Worm (Caenorhabditis elegans): ENCODE data around the gene hyl-2.

The hyl-2 gene

DNA sequence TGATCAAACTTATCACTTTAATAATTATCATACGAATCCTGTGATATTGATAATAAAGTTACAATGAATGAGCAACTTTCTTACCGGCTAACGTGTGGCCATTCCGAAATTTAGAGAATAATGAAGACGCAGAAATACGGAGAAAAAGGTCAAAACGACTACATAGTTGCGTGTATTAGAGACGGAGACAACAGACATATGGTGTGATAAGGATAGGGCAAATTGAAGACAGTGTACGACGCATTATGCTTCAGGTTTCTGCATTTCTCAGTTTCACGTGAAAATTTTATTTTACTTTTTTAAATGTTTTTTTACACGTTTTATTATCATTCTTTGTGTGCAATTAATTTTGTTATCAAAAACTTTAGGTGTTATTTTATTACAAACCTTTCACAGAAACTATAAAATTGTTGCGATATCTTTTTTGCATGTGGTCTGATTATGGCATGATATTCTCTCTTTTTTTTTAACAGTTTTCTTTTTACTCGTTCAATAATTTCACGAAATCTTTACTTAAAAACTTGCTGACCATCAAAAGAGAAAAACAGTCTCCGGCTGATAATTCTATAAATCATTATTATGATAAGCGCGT, 26.0 kb downstream of the hyl-2 start, which contains the start of gene tmem-135:
TSS of gene tmem-135 (plus strand) at position 542 of the 592 bp plus-strand sequence.
- TF ChIP-seq ham-2 (GFP tag; optimal IDR thresholded peaks at IDR 0.05) = no peak
- no peak for TF ChIP-seq unc-120 (tag; optimal IDR thresholded peaks at IDR 0.05; ENCODE audit: poor library complexity, severe bottlenecking)
- TF ChIP-seq M03D4.4 (tag; optimal IDR thresholded peaks at IDR 0.05) = no peak
- TF ChIP-seq pha-4 (tag; optimal IDR thresholded peaks at IDR 0.05) = no peak
- TF ChIP-seq bed-3 (GFP tag; optimal IDR thresholded peaks at IDR 0.05) = no peak
- no peak for TF ChIP-seq zip-8 (tag; optimal IDR thresholded peaks at IDR 0.05)
- no peak for TF ChIP-seq lsy-2 (tag; optimal IDR thresholded peaks at IDR 0.05)
- TF ChIP-seq mab-5 (tag; optimal IDR thresholded peaks at IDR 0.05) = no peak
- TF ChIP-seq lin-32 (GFP tag; optimal IDR thresholded peaks at IDR 0.05) = no peak
- TF ChIP-seq unc-39 (tag; optimal IDR thresholded peaks at IDR 0.05) = no peak
- no peak for TF ChIP-seq flh-1 (GFP tag; optimal IDR thresholded peaks at IDR 0.05)
- no peak for TF ChIP-seq ztf-11 (tag; optimal IDR thresholded peaks at IDR 0.05)
- TF ChIP-seq sptf-1 (tag; optimal IDR thresholded peaks at IDR 0.05) = no peak
- TF ChIP-seq cnd-1 (tag; optimal IDR thresholded peaks at IDR 0.05) = no peak

ce11 chrX:4671837-4672236, 27.4 kb downstream of the hyl-2 start:
- TF ChIP-seq unc-39 (tag; optimal IDR thresholded peaks at IDR 0.05) (no peak), snpc-4 (tag; optimal IDR thresholded peaks at IDR 0.05) (no peak), ztf-11 (tag; optimal IDR thresholded peaks at IDR 0.05) (no peak), unc-120 (tag; optimal IDR thresholded peaks at IDR 0.05; ENCODE audit: poor library complexity, severe bottlenecking) (no peak), nhr-76 (tag; optimal IDR thresholded peaks at IDR 0.05) (no peak), mep-1 (tag; optimal IDR thresholded peaks at IDR 0.05) (no peak), hlh-1 (tag; optimal IDR thresholded peaks at IDR 0.05) (no peak), lin-13 (tag; optimal IDR thresholded peaks at IDR 0.05) (no peak), nhr-2 (tag; optimal IDR thresholded peaks at IDR 0.05) (no peak), mab-5 (tag; optimal IDR thresholded peaks at IDR 0.05) (no peak), sptf-1 (tag; optimal IDR thresholded peaks at IDR 0.05) (no peak), nhr-237 (tag; optimal IDR thresholded peaks at IDR 0.05) (no peak), nhr-28 (tag; optimal IDR thresholded peaks at IDR 0.05) (no peak), ces-1 (GFP tag; optimal IDR thresholded peaks at IDR 0.05) (no peak), blmp-1 (tag; optimal IDR thresholded peaks at IDR 0.05) (no peak), ceh-83 (GFP tag; optimal IDR thresholded peaks at IDR 0.05) (no peak), nhr-12 (tag; optimal IDR thresholded peaks at IDR 0.05) (no peak), elt-3 (tag; optimal IDR thresholded peaks at IDR 0.05) (no peak)

- TF ChIP-seq blmp-1 (tag; optimal IDR thresholded peaks at IDR 0.05) = no peak
- no peak for TF ChIP-seq lin-13 (tag; optimal IDR thresholded peaks at IDR 0.05)
- TF ChIP-seq nhr-2 (tag; optimal IDR thresholded peaks at IDR 0.05) = no peak
- no peak for TF ChIP-seq ztf-11 (tag; optimal IDR thresholded peaks at IDR 0.05)
These were observed 31.5 kb downstream of the hyl-2 start, which contains the start of gene mfsd-12 for ce11 chrX:4667788-4668187. TSS of gene mfsd-12 (plus strand) at chrX:4668088.

DNA sequence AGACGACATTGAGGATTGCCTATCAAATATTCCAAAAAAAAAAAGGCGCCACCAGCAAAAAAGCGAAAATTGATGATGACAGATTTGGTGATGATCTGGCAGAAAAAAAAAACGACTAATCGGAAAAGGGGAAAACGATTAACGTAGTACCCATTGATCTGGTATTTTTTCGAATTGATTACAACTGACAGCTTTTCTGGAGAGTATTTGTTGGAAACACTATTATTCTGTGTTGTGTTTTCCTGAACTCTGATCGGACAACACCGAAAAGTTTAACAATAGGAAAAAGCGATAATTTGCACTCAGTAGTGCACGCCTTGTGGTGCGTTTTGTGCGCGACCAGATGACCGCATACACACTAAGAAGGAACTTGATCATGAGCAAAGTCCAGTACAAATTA, 34.6 kb downstream of the hyl-2 start:
- no peak for TF ChIP-seq cnd-1 (tag; optimal IDR thresholded peaks at IDR 0.05)
- TF ChIP-seq nhr-28 (tag; optimal IDR thresholded peaks at IDR 0.05) = no peak
- no peak for TF ChIP-seq unc-39 (tag; optimal IDR thresholded peaks at IDR 0.05)
- TF ChIP-seq unc-62 (GFP tag; optimal IDR thresholded peaks at IDR 0.05) = no peak
- no peak for TF ChIP-seq sem-2 (GFP tag; optimal IDR thresholded peaks at IDR 0.05)
- no peak for TF ChIP-seq bed-3 (GFP tag; optimal IDR thresholded peaks at IDR 0.05)
- TF ChIP-seq ces-1 (GFP tag; optimal IDR thresholded peaks at IDR 0.05) = no peak
- TF ChIP-seq ham-2 (GFP tag; optimal IDR thresholded peaks at IDR 0.05) = no peak
- TF ChIP-seq nhr-12 (tag; optimal IDR thresholded peaks at IDR 0.05) = no peak
- TF ChIP-seq flh-1 (GFP tag; optimal IDR thresholded peaks at IDR 0.05) = no peak
- TF ChIP-seq nhr-237 (tag; optimal IDR thresholded peaks at IDR 0.05) = no peak
- no peak for TF ChIP-seq sptf-1 (tag; optimal IDR thresholded peaks at IDR 0.05)
- TF ChIP-seq nhr-76 (tag; optimal IDR thresholded peaks at IDR 0.05) = no peak
- TF ChIP-seq unc-120 (tag; optimal IDR thresholded peaks at IDR 0.05; ENCODE audit: poor library complexity, severe bottlenecking) = no peak
- TF ChIP-seq ceh-39 (tag; optimal IDR thresholded peaks at IDR 0.05) = no peak
- no peak for TF ChIP-seq pha-4 (tag; optimal IDR thresholded peaks at IDR 0.05)
- no peak for TF ChIP-seq lsy-2 (tag; optimal IDR thresholded peaks at IDR 0.05)
- TF ChIP-seq elt-3 (tag; optimal IDR thresholded peaks at IDR 0.05) = no peak
- TF ChIP-seq ztf-11 (tag; optimal IDR thresholded peaks at IDR 0.05) = no peak
- no peak for TF ChIP-seq lin-13 (tag; optimal IDR thresholded peaks at IDR 0.05)

DNA sequence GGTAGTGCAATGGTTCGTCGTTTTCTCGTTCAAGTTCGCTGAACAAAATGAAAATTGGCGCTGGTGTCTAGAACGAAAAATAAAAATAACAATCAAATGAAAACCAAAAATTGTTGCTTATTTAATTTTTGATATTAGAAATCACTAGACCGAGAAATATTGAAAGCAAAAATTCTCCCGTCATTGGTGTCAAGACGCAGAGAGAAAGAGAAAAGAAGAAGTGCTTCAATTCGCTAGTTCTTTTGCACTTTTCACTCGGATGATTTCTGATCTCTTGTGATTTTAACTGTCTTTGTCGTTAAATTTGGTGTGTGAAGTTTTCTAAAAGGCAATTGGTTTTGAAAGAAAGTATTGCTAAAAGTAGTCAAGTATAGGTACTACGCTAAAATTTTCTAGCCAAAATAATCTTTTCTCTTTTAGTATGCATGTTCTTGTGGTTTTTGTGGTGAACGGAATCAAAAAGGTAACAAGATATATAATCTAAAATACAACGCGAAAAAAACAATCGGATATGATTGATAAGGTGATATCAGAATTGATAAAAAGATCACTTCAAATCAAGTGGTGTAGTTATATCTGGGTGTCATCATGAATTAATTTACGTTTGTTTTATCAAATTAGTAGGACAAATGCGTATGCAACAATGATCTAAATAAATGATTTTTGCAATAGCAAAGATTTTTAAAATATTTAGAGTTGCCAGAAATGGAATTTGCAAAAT, 36.1 kb downstream of the hyl-2 start:
- TF ChIP-seq ceh-83 (GFP tag; optimal IDR thresholded peaks at IDR 0.05) (no peak), elt-3 (tag; optimal IDR thresholded peaks at IDR 0.05) (peak; percentile 14)
